Fruit fly (Drosophila melanogaster) whole organism, embryonic: ENCODE results near the gene Trxr1.
A peak's percentile ranks its signal among the peaks of the same experiment; 100 is the strongest.

Experiments used
- C15 ChIP-seq: fragments of 200-800 bp; sonication (Bioruptor generic); IDR thresholded peaks from 3 replicates; pipeline ENCODE4 v1.3.6; 2022; ENCODE audit warnings: missing biosample characterization, missing genetic modification characterization
- CG10209 ChIP-seq: fragments of 200-800 bp; sonication (Bioruptor generic); optimal IDR thresholded peaks from 3 replicates; lab custom pipeline; 2017; ENCODE audit warnings: missing biosample characterization, mild to moderate bottlenecking, missing genetic modification characterization, missing genetic modification reagents
- CG12744 ChIP-seq: fragments of 200-800 bp; sonication (Bioruptor generic); optimal IDR thresholded peaks from 2 replicates; lab custom pipeline; 2016; ENCODE audit warnings: missing biosample characterization, missing genetic modification characterization
- CG15269 ChIP-seq: fragments of 200-800 bp; sonication (Bioruptor generic); optimal IDR thresholded peaks from 2 replicates; lab custom pipeline; 2018; ENCODE audit warnings: missing biosample characterization, mild to moderate bottlenecking, missing genetic modification characterization, moderate library complexity
- CG15514 ChIP-seq: fragments of 200-800 bp; sonication (Bioruptor generic); optimal IDR thresholded peaks from 3 replicates; lab custom pipeline; 2017; ENCODE audit warnings: missing biosample characterization, missing genetic modification characterization, mild to moderate bottlenecking, moderate library complexity, missing genetic modification reagents
- CG15696 ChIP-seq: fragments of 200-800 bp; sonication (Bioruptor generic); optimal IDR thresholded peaks from 2 replicates; lab custom pipeline; 2019; ENCODE audit warnings: missing biosample characterization, mild to moderate bottlenecking, missing genetic modification characterization, moderate library complexity
- CG1647 ChIP-seq: fragments of 200-800 bp; sonication (Bioruptor generic); optimal IDR thresholded peaks from 3 replicates; lab custom pipeline; 2016; ENCODE audit warnings: missing biosample characterization, missing genetic modification characterization
- CG17385 ChIP-seq: fragments of 200-800 bp; sonication (Bioruptor generic); optimal IDR thresholded peaks from 3 replicates; lab custom pipeline; 2018; ENCODE audit warnings: missing biosample characterization, mild to moderate bottlenecking, missing genetic modification characterization
- CG17802 ChIP-seq: fragments of 200-800 bp; sonication (Bioruptor generic); optimal IDR thresholded peaks from 2 replicates; lab custom pipeline; 2018; ENCODE audit warnings: missing biosample characterization, mild to moderate bottlenecking, missing genetic modification characterization, moderate library complexity
- CG3163 ChIP-seq: fragments of 200-800 bp; sonication (Bioruptor generic); optimal IDR thresholded peaks from 3 replicates; lab custom pipeline; 2016; ENCODE audit warnings: missing biosample characterization, missing genetic modification characterization
- CG34422 ChIP-seq: fragments of 200-800 bp; sonication (Bioruptor generic); IDR thresholded peaks from 3 replicates; pipeline ENCODE4 v1.3.6; 2022; ENCODE audit warnings: missing biosample characterization, missing genetic modification characterization
- CG4404 ChIP-seq: fragments of 200-800 bp; sonication (Bioruptor generic); IDR thresholded peaks from 2 replicates; pipeline ENCODE4 v1.3.6; 2022; ENCODE audit warnings: missing biosample characterization, missing genetic modification characterization
- CG6765 ChIP-seq: fragments of 200-800 bp; sonication (Bioruptor generic); optimal IDR thresholded peaks from 3 replicates; lab custom pipeline; 2017; ENCODE audit warnings: missing biosample characterization, mild to moderate bottlenecking, missing genetic modification characterization
- CG6791 ChIP-seq: fragments of 200-800 bp; sonication (Bioruptor generic); IDR thresholded peaks from 3 replicates; pipeline ENCODE4 v1.3.6; 2022; ENCODE audit warnings: missing biosample characterization, missing genetic modification characterization; ENCODE audit not compliant: partially characterized antibody
- CG7839 ChIP-seq: fragments of 200-800 bp; sonication (Bioruptor generic); optimal IDR thresholded peaks from 3 replicates; lab custom pipeline; 2018; ENCODE audit warnings: missing biosample characterization, mild to moderate bottlenecking, missing genetic modification characterization, moderate library complexity
- CG7963 ChIP-seq: fragments of 200-800 bp; sonication (Bioruptor generic); IDR thresholded peaks from 3 replicates; pipeline ENCODE4 v1.3.6; 2022; ENCODE audit warnings: missing biosample characterization, missing genetic modification characterization; ENCODE audit not compliant: partially characterized antibody
- CHES-1-like ChIP-seq: fragments of 200-800 bp; sonication (Bioruptor generic); optimal IDR thresholded peaks from 2 replicates; lab custom pipeline; 2016; ENCODE audit warnings: missing biosample characterization, missing genetic modification characterization
- Doc2 ChIP-seq: fragments of 200-800 bp; sonication (Bioruptor generic); IDR thresholded peaks from 2 replicates; pipeline ENCODE4 v1.3.6; 2022; ENCODE audit warnings: missing biosample characterization, missing genetic modification characterization
- Dref ChIP-seq: fragments of 200-800 bp; sonication (Bioruptor generic); IDR thresholded peaks from 2 replicates; pipeline ENCODE4 v1.3.6; 2022; ENCODE audit warnings: missing biosample characterization, missing genetic modification characterization
- HLH4C ChIP-seq: fragments of 200-800 bp; sonication (Bioruptor generic); IDR thresholded peaks from 3 replicates; pipeline ENCODE4 v1.3.6; 2022; ENCODE audit warnings: missing biosample characterization, missing genetic modification characterization; ENCODE audit not compliant: partially characterized antibody
- NfI ChIP-seq: fragments of 200-800 bp; sonication (Bioruptor generic); optimal IDR thresholded peaks from 3 replicates; lab custom pipeline; 2018; ENCODE audit warnings: missing biosample characterization, mild to moderate bottlenecking, missing genetic modification characterization, moderate library complexity
- Optix ChIP-seq: fragments of 200-800 bp; sonication (Bioruptor generic); IDR thresholded peaks from 3 replicates; pipeline ENCODE4 v1.3.6; 2022; ENCODE audit warnings: missing biosample characterization, missing genetic modification characterization
- Side ChIP-seq: fragments of 200-800 bp; sonication (Bioruptor generic); optimal IDR thresholded peaks from 2 replicates; lab custom pipeline; 2016; ENCODE audit warnings: missing biosample characterization, missing genetic modification characterization
- Sry-δ ChIP-seq: fragments of 200-800 bp; sonication (Bioruptor generic); optimal IDR thresholded peaks from 2 replicates; lab custom pipeline; 2016; ENCODE audit warnings: missing biosample characterization, missing genetic modification characterization
- YL-1 ChIP-seq: fragments of 200-800 bp; sonication (Bioruptor generic); optimal IDR thresholded peaks from 3 replicates; lab custom pipeline; 2017; ENCODE audit warnings: missing biosample characterization, mild to moderate bottlenecking, missing genetic modification characterization
- amos ChIP-seq: fragments of 200-800 bp; sonication (Bioruptor generic); IDR thresholded peaks from 2 replicates; pipeline ENCODE4 v1.3.6; 2022; ENCODE audit warnings: missing biosample characterization, missing genetic modification characterization; ENCODE audit not compliant: partially characterized antibody
- ash1 ChIP-seq: fragments of 200-800 bp; sonication (Bioruptor generic); optimal IDR thresholded peaks from 2 replicates; lab custom pipeline; 2018; ENCODE audit warnings: missing biosample characterization, mild to moderate bottlenecking, missing genetic modification characterization
- ato ChIP-seq: fragments of 200-800 bp; sonication (Bioruptor generic); IDR thresholded peaks from 2 replicates; pipeline ENCODE4 v1.3.6; 2022; ENCODE audit warnings: missing biosample characterization, missing genetic modification characterization; ENCODE audit not compliant: partially characterized antibody
- bab2 ChIP-seq: fragments of 200-800 bp; sonication (Bioruptor generic); optimal IDR thresholded peaks from 2 replicates; lab custom pipeline; 2016; ENCODE audit warnings: missing biosample characterization, missing genetic modification characterization
- chn ChIP-seq: fragments of 200-800 bp; sonication (Bioruptor generic); optimal IDR thresholded peaks from 2 replicates; lab custom pipeline; 2016; ENCODE audit warnings: missing biosample characterization, missing genetic modification characterization
- en ChIP-seq: fragments of 200-800 bp; sonication (Bioruptor generic); optimal IDR thresholded peaks from 2 replicates; lab custom pipeline; 2016; ENCODE audit warnings: missing biosample characterization, missing genetic modification characterization
- gro ChIP-seq: fragments of 200-800 bp; sonication (Bioruptor generic); optimal IDR thresholded peaks from 2 replicates; lab custom pipeline; 2016; ENCODE audit warnings: missing biosample characterization, missing genetic modification characterization
- inv ChIP-seq: fragments of 200-800 bp; sonication (Bioruptor generic); IDR thresholded peaks from 2 replicates; pipeline ENCODE4 v1.3.6; 2022; ENCODE audit warnings: missing biosample characterization, missing genetic modification characterization; ENCODE audit not compliant: partially characterized antibody
- kni ChIP-seq: fragments of 200-800 bp; sonication (Bioruptor generic); optimal IDR thresholded peaks from 3 replicates; lab custom pipeline; 2017; ENCODE audit warnings: mild to moderate bottlenecking, missing biosample characterization, missing genetic modification reagents, missing genetic modification characterization
- lab ChIP-seq: fragments of 200-800 bp; sonication (Bioruptor generic); optimal IDR thresholded peaks from 3 replicates; lab custom pipeline; 2017; ENCODE audit warnings: missing biosample characterization, missing genetic modification characterization, mild to moderate bottlenecking, moderate library complexity, missing genetic modification reagents
- mld ChIP-seq: fragments of 200-800 bp; sonication (Bioruptor generic); IDR thresholded peaks from 3 replicates; pipeline ENCODE4 v1.3.6; 2022; ENCODE audit warnings: missing biosample characterization, missing genetic modification characterization; ENCODE audit not compliant: partially characterized antibody
- p53 ChIP-seq: fragments of 200-800 bp; sonication (Bioruptor generic); optimal IDR thresholded peaks from 2 replicates; lab custom pipeline; 2016; ENCODE audit warnings: missing biosample characterization, missing genetic modification characterization
- pb ChIP-seq: fragments of 200-800 bp; sonication (Bioruptor generic); optimal IDR thresholded peaks from 3 replicates; lab custom pipeline; 2016; ENCODE audit warnings: missing biosample characterization, missing genetic modification characterization
- rib ChIP-seq: fragments of 200-800 bp; sonication (Bioruptor generic); IDR thresholded peaks from 2 replicates; pipeline ENCODE4 v1.3.6; 2022; ENCODE audit warnings: missing biosample characterization, missing genetic modification characterization
- scrt ChIP-seq: fragments of 200-800 bp; sonication (Bioruptor generic); optimal IDR thresholded peaks from 2 replicates; lab custom pipeline; 2018; ENCODE audit warnings: missing biosample characterization, mild to moderate bottlenecking, missing genetic modification characterization, moderate library complexity
- sd ChIP-seq: fragments of 200-800 bp; sonication (Bioruptor generic); optimal IDR thresholded peaks from 3 replicates; lab custom pipeline; 2018; ENCODE audit warnings: missing biosample characterization, mild to moderate bottlenecking, missing genetic modification characterization, moderate library complexity
- shn ChIP-seq: fragments of 200-800 bp; sonication (Bioruptor generic); optimal IDR thresholded peaks from 3 replicates; lab custom pipeline; 2016; ENCODE audit warnings: missing biosample characterization, missing genetic modification characterization
- sisA ChIP-seq: fragments of 200-800 bp; sonication (Bioruptor generic); IDR thresholded peaks from 2 replicates; pipeline ENCODE4 v1.3.6; 2022; ENCODE audit warnings: missing biosample characterization, missing genetic modification characterization
- sna ChIP-seq: fragments of 200-800 bp; sonication (Bioruptor generic); IDR thresholded peaks from 2 replicates; pipeline ENCODE4 v1.3.6; 2022; ENCODE audit warnings: missing biosample characterization, missing genetic modification characterization; ENCODE audit not compliant: partially characterized antibody
- stwl ChIP-seq: fragments of 200-800 bp; sonication (Bioruptor generic); optimal IDR thresholded peaks from 3 replicates; lab custom pipeline; 2018; ENCODE audit warnings: missing biosample characterization, mild to moderate bottlenecking, missing genetic modification characterization, moderate library complexity
- tll ChIP-seq, 2 experiments: fragments of 200-800 bp in 1 of 2; fragments of >200 bp in 1 of 2; sonication (Bioruptor generic) in 1 of 2; optimal IDR thresholded peaks; 2 replicates each; lab custom pipeline; 2017 to 2019; ENCODE audit warnings: missing biosample characterization in 2 of 2, missing genetic modification characterization in 2 of 2, mild to moderate bottlenecking in 1 of 2, moderate library complexity in 1 of 2
- tna ChIP-seq: fragments of 200-800 bp; sonication (Bioruptor generic); IDR thresholded peaks from 2 replicates; pipeline ENCODE4 v1.3.6; 2022; ENCODE audit warnings: missing biosample characterization, missing genetic modification characterization; ENCODE audit not compliant: partially characterized antibody
- unc-4 ChIP-seq: fragments of 200-800 bp; sonication (Bioruptor generic); IDR thresholded peaks from 2 replicates; pipeline ENCODE4 v1.3.6; 2022; ENCODE audit warnings: missing biosample characterization, missing genetic modification characterization; ENCODE audit not compliant: partially characterized antibody
- zen2 ChIP-seq: fragments of 200-800 bp; sonication (Bioruptor generic); IDR thresholded peaks from 3 replicates; pipeline ENCODE4 v1.3.6; 2022; ENCODE audit warnings: missing biosample characterization, missing genetic modification characterization; ENCODE audit not compliant: partially characterized antibody

The Trxr1 gene

DNA sequence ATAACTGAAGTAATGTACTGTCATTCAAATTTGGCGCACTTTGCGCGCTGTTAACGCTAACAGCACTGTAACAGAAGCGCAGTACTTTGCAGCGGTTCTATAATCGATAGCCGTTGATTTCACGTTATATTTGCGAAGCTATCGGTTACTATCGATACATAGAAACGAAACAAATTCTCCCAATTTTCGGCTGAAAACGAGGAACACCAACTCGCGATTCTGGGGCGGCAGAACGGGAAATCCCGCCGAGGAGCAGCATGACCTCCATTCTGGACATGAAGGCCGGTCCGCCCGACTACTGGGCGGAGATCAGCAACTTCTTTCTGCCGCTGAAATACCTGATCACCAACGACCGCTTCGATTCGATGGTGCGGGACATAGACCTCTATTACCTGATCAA lies 31.0 kb downstream of the Trxr1 start, which contains the start of gene CG1636 (continued):
- TF ChIP-seq CG3163 (GFP tag; lab: Kevin White, UChicago) (no peak), sisA (GFP tag; lab: Robert Waterston, UW) (no peak), pb (GFP tag; lab: Kevin White, UChicago) (no peak), Optix (GFP tag; lab: Robert Waterston, UW) (no peak), CG17802 (tag; lab: Kevin White, UChicago) (no peak), C15 (GFP tag; lab: Robert Waterston, UW) (no peak), amos (GFP tag; lab: Robert Waterston, UW) (peak; percentile 88), zen2 (GFP tag; lab: Robert Waterston, UW) (peak; percentile 83), YL-1 (GFP tag; lab: Kevin White, UChicago) (no peak), rib (GFP tag; lab: Robert Waterston, UW) (no peak), CG6765 (GFP tag; lab: Kevin White, UChicago) (no peak), shn (GFP tag; lab: Kevin White, UChicago) (no peak), kni (GFP tag; lab: Kevin White, UChicago) (no peak), ato (GFP tag; lab: Robert Waterston, UW) (peak; percentile 85), sd (tag; lab: Kevin White, UChicago) (no peak), NfI (no peak), HLH4C (GFP tag; lab: Robert Waterston, UW) (peak; percentile 72), CHES-1-like (no peak), CG10209 (GFP tag; lab: Kevin White, UChicago) (no peak), CG7963 (GFP tag; lab: Robert Waterston, UW) (peak; percentile 81), tna (GFP tag; lab: Robert Waterston, UW) (peak; percentile 80), Dref (GFP tag; lab: Robert Waterston, UW) (peak; percentile 79), sna (GFP tag; lab: Robert Waterston, UW) (peak; percentile 89), lab (no peak), CG17385 (GFP tag; lab: Kevin White, UChicago) (no peak), CG1647 (no peak), ash1 (no peak), mld (GFP tag; lab: Robert Waterston, UW) (peak; percentile 70; the same call in 2 of the 3 replicates), Doc2 (GFP tag; lab: Robert Waterston, UW) (no peak), CG15696 (tag; lab: Kevin White, UChicago) (no peak), inv (peak; percentile 71), bab2 (GFP tag; lab: Kevin White, UChicago) (no peak), CG15514 (GFP tag; lab: Kevin White, UChicago) (peak; percentile 52), CG15269 (tag; lab: Kevin White, UChicago) (no peak), en (no peak), CG6791 (GFP tag; lab: Robert Waterston, UW) (peak; percentile 87), gro (no peak), CG7839 (no peak), CG12744 (GFP tag; lab: Kevin White, UChicago) (no peak), scrt (GFP tag; lab: Kevin White, UChicago) (no peak), Side (no peak), Sry-δ (GFP tag; lab: Kevin White, UChicago) (peak; percentile 66), CG34422 (no peak), tll (GFP tag; optimal IDR thresholded peaks at IDR 0.05; lab: Kevin White, UChicago) (no peak), chn (GFP tag; lab: Kevin White, UChicago) (no peak), stwl (tag; lab: Kevin White, UChicago) (peak; percentile 39), unc-4 (GFP tag; lab: Robert Waterston, UW) (peak; percentile 86), p53 (GFP tag; lab: Kevin White, UChicago) (no peak), CG4404 (GFP tag; lab: Robert Waterston, UW) (no peak)
